Fruit fly (Drosophila melanogaster) whole organism, prepupa: ENCODE results near the gene CG34161.

Source experiments
- CG10631 ChIP-seq: fragments of 200-800 bp; sonication (Bioruptor generic); optimal IDR thresholded peaks from 2 replicates; lab custom pipeline; 2016; ENCODE audit warnings: missing biosample characterization, missing genetic modification characterization
- CG11294 ChIP-seq: fragments of 200-800 bp; sonication (Bioruptor generic); IDR thresholded peaks from 2 replicates; pipeline ENCODE4 v1.3.6; 2022; ENCODE audit warnings: missing biosample characterization, missing genetic modification characterization
- CG16779 ChIP-seq: fragments of 200-800 bp; sonication (Bioruptor generic); optimal IDR thresholded peaks from 3 replicates; lab custom pipeline; 2017; ENCODE audit warnings: missing biosample characterization, mild to moderate bottlenecking, missing genetic modification characterization
- CG31627 ChIP-seq: fragments of 200-800 bp; sonication (Bioruptor generic); optimal IDR thresholded peaks from 3 replicates; lab custom pipeline; 2016; ENCODE audit warnings: missing biosample characterization, missing genetic modification characterization
- CG32006 ChIP-seq: fragments of 200-800 bp; sonication (Bioruptor generic); optimal IDR thresholded peaks from 3 replicates; lab custom pipeline; 2017; ENCODE audit warnings: missing biosample characterization, mild to moderate bottlenecking, missing genetic modification characterization
- CG34406 ChIP-seq: fragments of 200-800 bp; sonication (Bioruptor generic); optimal IDR thresholded peaks from 3 replicates; lab custom pipeline; 2016; ENCODE audit warnings: missing biosample characterization, missing genetic modification characterization
- CG3919 ChIP-seq: fragments of 200-800 bp; sonication (Bioruptor generic); optimal IDR thresholded peaks from 3 replicates; lab custom pipeline; 2016; ENCODE audit warnings: missing biosample characterization, missing genetic modification characterization
- CG4318 ChIP-seq: fragments of 200-800 bp; sonication (Bioruptor generic); optimal IDR thresholded peaks from 3 replicates; lab custom pipeline; 2017; ENCODE audit warnings: missing biosample characterization, mild to moderate bottlenecking, missing genetic modification characterization
- CG6163 ChIP-seq: fragments of 200-800 bp; sonication (Bioruptor generic); IDR thresholded peaks from 3 replicates; pipeline ENCODE4 v1.3.6; 2022; ENCODE audit warnings: missing biosample characterization, missing genetic modification characterization
- CG6276 ChIP-seq: fragments of 200-800 bp; sonication (Bioruptor generic); optimal IDR thresholded peaks from 2 replicates; lab custom pipeline; 2017; ENCODE audit warnings: missing biosample characterization, mild to moderate bottlenecking, missing genetic modification characterization
- CG6792 ChIP-seq: fragments of 200-800 bp; sonication (Bioruptor generic); optimal IDR thresholded peaks from 3 replicates; lab custom pipeline; 2016; ENCODE audit warnings: missing biosample characterization, missing genetic modification characterization
- CG7368 ChIP-seq: fragments of 200-800 bp; sonication (Bioruptor generic); optimal IDR thresholded peaks from 3 replicates; lab custom pipeline; 2016; ENCODE audit warnings: missing biosample characterization, missing genetic modification characterization
- CG8119 ChIP-seq: fragments of 200-800 bp; sonication (Bioruptor generic); IDR thresholded peaks from 3 replicates; pipeline ENCODE4 v1.3.6; 2022; ENCODE audit warnings: missing biosample characterization, missing genetic modification characterization
- Eip78C ChIP-seq: fragments of 200-800 bp; sonication (Bioruptor generic); peaks from one replicate; lab custom pipeline; 2016; ENCODE audit warnings: missing biosample characterization, missing genetic modification characterization
- Ets21C ChIP-seq: fragments of 200-800 bp; sonication (Bioruptor generic); optimal IDR thresholded peaks from 3 replicates; lab custom pipeline; 2016; ENCODE audit warnings: missing biosample characterization, missing genetic modification characterization
- Gug ChIP-seq: fragments of 200-800 bp; sonication (Bioruptor generic); IDR thresholded peaks from 2 replicates; pipeline ENCODE4 v1.3.6; 2022; ENCODE audit warnings: missing biosample characterization, missing genetic modification characterization
- Hr38 ChIP-seq: sonication (Bioruptor generic); optimal IDR thresholded peaks from 2 replicates; lab custom pipeline; 2016; ENCODE audit warnings: missing biosample characterization, missing genetic modification characterization
- Lpt ChIP-seq: fragments of 200-800 bp; sonication (Bioruptor generic); optimal IDR thresholded peaks from 3 replicates; lab custom pipeline; 2016; ENCODE audit warnings: missing biosample characterization, missing genetic modification characterization
- Sox102F ChIP-seq: fragments of 200-800 bp; sonication (Bioruptor generic); optimal IDR thresholded peaks from 2 replicates; lab custom pipeline; 2016; ENCODE audit warnings: missing biosample characterization, mild to moderate bottlenecking, missing genetic modification characterization
- achi ChIP-seq: fragments of 200-800 bp; sonication (Bioruptor generic); optimal IDR thresholded peaks from 3 replicates; lab custom pipeline; 2016; ENCODE audit warnings: missing biosample characterization, missing genetic modification characterization
- dsx ChIP-seq: fragments of 200-800 bp; optimal IDR thresholded peaks from 3 replicates; lab custom pipeline; 2019; ENCODE audit warnings: missing biosample characterization, mild to moderate bottlenecking, missing genetic modification characterization, moderate library complexity; ENCODE audit not compliant: poor library complexity, severe bottlenecking
- eg ChIP-seq: fragments of 200-800 bp; sonication (Bioruptor generic); IDR thresholded peaks from 3 replicates; pipeline ENCODE4 v1.3.6; 2022; ENCODE audit warnings: missing biosample characterization, missing genetic modification characterization
- esn ChIP-seq: fragments of 200-800 bp; sonication (Bioruptor generic); optimal IDR thresholded peaks from 2 replicates; lab custom pipeline; 2016; ENCODE audit warnings: missing biosample characterization, mild to moderate bottlenecking, missing genetic modification characterization, moderate library complexity
- fd85E ChIP-seq: fragments of 200-800 bp; sonication (Bioruptor generic); optimal IDR thresholded peaks from 3 replicates; lab custom pipeline; 2016; ENCODE audit warnings: missing biosample characterization, missing genetic modification characterization
- fkh ChIP-seq: fragments of 200-800 bp; sonication (Bioruptor generic); optimal IDR thresholded peaks from 3 replicates; lab custom pipeline; 2017; ENCODE audit warnings: missing biosample characterization, mild to moderate bottlenecking, missing genetic modification characterization, moderate library complexity
- lz ChIP-seq: fragments of 200-800 bp; sonication (Bioruptor generic); optimal IDR thresholded peaks from 3 replicates; lab custom pipeline; 2016; ENCODE audit warnings: missing biosample characterization, missing genetic modification characterization
- spab ChIP-seq: fragments of 200-800 bp; sonication (Bioruptor generic); optimal IDR thresholded peaks from 2 replicates; lab custom pipeline; 2017; ENCODE audit warnings: missing biosample characterization, mild to moderate bottlenecking, missing genetic modification characterization, missing genetic modification reagents
- svp ChIP-seq: fragments of 200-800 bp; sonication (Bioruptor generic); peaks from one replicate; lab custom pipeline; 2016; ENCODE audit warnings: missing biosample characterization, missing genetic modification characterization
- topi ChIP-seq: fragments of 200-800 bp; sonication (Bioruptor generic); optimal IDR thresholded peaks from 3 replicates; lab custom pipeline; 2016; ENCODE audit warnings: missing biosample characterization, missing genetic modification characterization
- vri ChIP-seq: fragments of 200-800 bp; sonication (Bioruptor generic); optimal IDR thresholded peaks from 3 replicates; lab custom pipeline; 2016; ENCODE audit warnings: missing biosample characterization, mild to moderate bottlenecking, missing genetic modification characterization

CG34161 gene

dm6 chr2L:10553692-10554091, 27.8 kb downstream of the CG34161 start:
- TF ChIP-seq CG34406 (GFP tag; lab: Kevin White, UChicago), result no peak
- TF ChIP-seq lz, result no peak
- peak; percentile 63 for TF ChIP-seq dsx (GFP tag; lab: Kevin White, UChicago)
- no peak for TF ChIP-seq achi (GFP tag; lab: Kevin White, UChicago)
- TF ChIP-seq Eip78C (GFP tag; lab: Kevin White, UChicago), result peak; percentile 41
- TF ChIP-seq CG4318, result no peak

- 0 out of 3 replicates have a peak, but pooled peaks have one; percentile 27 for TF ChIP-seq eg (GFP tag; lab: Robert Waterston, UW)
- TF ChIP-seq CG3919, result no peak
- no peak for TF ChIP-seq spab
- TF ChIP-seq CG10631 (GFP tag; lab: Kevin White, UChicago), result peak; percentile 22
- peak; percentile 24 for TF ChIP-seq vri (GFP tag; lab: Kevin White, UChicago)
- TF ChIP-seq esn (GFP tag; lab: Kevin White, UChicago), result peak; percentile 3
- TF ChIP-seq CG31627 (GFP tag; lab: Kevin White, UChicago), result no peak
- TF ChIP-seq CG6792 (GFP tag; lab: Kevin White, UChicago), result no peak
- TF ChIP-seq Sox102F (GFP tag; lab: Kevin White, UChicago), result no peak
- peak; percentile 24 for TF ChIP-seq Eip78C (GFP tag; lab: Kevin White, UChicago)
- TF ChIP-seq fkh (GFP tag; lab: Kevin White, UChicago), result peak; percentile 90
These were observed 28.7 kb downstream of the CG34161 start for dm6 chr2L:10552807-10553206.

dm6 chr2L:10548814-10549423, 32.6 kb downstream of the CG34161 start:
- TF ChIP-seq CG10631 (GFP tag; lab: Kevin White, UChicago) (no peak), CG6276 (GFP tag; lab: Kevin White, UChicago) (no peak), fd85E (GFP tag; lab: Kevin White, UChicago) (no peak), CG6163 (GFP tag; lab: Robert Waterston, UW) (no peak), CG4318 (no peak), fkh (GFP tag; lab: Kevin White, UChicago) (no peak), Gug (no peak), CG16779 (tag; lab: Kevin White, UChicago) (no peak), esn (GFP tag; lab: Kevin White, UChicago) (no peak), Lpt (GFP tag; lab: Kevin White, UChicago) (no peak), topi (GFP tag; lab: Kevin White, UChicago) (no peak), Ets21C (GFP tag; lab: Kevin White, UChicago) (no peak), CG7368 (GFP tag; lab: Kevin White, UChicago) (no peak)
- TF ChIP-seq, all 60 proteins: peak for 0

DNA sequence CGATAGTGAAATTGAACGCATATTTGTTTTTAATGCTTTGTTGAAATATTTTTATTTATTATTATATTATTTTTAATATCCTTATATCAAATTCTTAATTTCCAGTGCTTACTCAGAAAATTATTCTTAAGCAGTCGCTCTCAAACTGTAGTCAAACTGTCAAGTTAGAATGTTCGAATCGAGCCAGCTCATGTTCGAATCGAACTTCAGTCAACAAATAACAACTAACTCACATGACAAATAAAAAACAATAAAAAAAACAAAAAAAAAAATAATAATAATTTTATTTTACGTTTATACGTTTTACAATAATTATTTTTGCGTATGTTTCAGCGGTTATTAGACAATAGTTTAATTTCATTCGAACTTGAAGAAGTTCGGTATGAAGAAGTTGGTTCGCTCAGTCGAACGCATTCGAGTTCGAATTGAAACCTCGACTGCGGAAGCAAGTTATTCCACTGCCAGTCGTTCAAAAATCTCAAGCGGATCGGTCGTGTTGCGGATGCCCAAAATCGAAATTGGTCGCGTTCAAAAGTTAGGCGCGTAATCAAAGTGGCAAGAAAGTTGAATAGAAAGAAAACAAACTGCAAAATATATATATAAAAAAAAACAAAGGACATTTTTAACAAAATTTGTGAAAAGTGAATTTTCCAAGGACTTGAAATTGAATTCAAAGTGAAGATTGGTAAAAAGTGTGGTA, 36.9 kb downstream of the CG34161 start, which contains the start of gene Trim9:
Trim9 (plus strand) TSS at position 463 of the 700 bp plus-strand sequence.
- TF ChIP-seq CG6163 (GFP tag; lab: Robert Waterston, UW) (peak; percentile 32; the same call in 1 of the 3 replicates), Hr38 (GFP tag; lab: Kevin White, UChicago) (no peak), CG11294 (GFP tag; lab: Robert Waterston, UW) (no peak), CG8119 (no peak), eg (GFP tag; lab: Robert Waterston, UW) (0 out of 3 replicates have a peak, but pooled peaks have one; percentile 6)

DNA sequence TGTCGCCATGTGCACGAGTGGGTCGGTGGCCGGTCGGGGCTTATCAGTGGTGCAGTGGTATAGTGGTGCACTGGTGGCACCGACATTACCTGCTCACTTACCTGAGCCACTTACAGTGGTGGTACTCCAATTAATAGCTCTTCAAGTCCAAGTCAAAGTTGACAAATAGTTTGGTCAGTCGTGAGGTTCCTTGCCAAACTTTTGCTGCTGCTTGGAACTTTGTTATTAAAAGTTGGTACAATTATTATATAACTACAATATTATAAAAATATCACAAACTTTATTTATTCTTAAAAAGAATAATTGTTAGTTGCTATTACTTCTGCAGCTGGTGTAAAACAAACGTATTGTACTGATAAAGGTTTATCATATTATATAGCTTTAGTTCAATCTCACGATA, 37.5 kb downstream of the CG34161 start:
- no peak for TF ChIP-seq CG11294 (GFP tag; lab: Robert Waterston, UW)
- peak; percentile 15 for TF ChIP-seq Eip78C (GFP tag; lab: Kevin White, UChicago)
- no peak for TF ChIP-seq CG32006
- peak; percentile 11 for TF ChIP-seq svp (GFP tag; lab: Kevin White, UChicago)
- TF ChIP-seq CG6163 (GFP tag; lab: Robert Waterston, UW), result 0 out of 3 replicates have a peak, but pooled peaks have one; percentile 11
